Worm (Caenorhabditis elegans): Measurements from ENCODE around the gene W04D12.1.

Gene W04D12.1

ce11 chrIII:5872288-5872687 lies 35.6 kb downstream of the W04D12.1 start:
- TF ChIP-seq sdc-2 (tag; optimal IDR thresholded peaks at IDR 0.05) (no peak), hlh-8 (tag; optimal IDR thresholded peaks at IDR 0.05) (peak; percentile 36)

ce11 chrIII:5874263-5874662 lies 37.5 kb downstream of the W04D12.1 start:
- TF ChIP-seq pha-4 (tag; optimal IDR thresholded peaks at IDR 0.05) (no peak), hlh-13 (GFP tag; optimal IDR thresholded peaks at IDR 0.05) (no peak), ceh-2 (tag; optimal IDR thresholded peaks at IDR 0.05) (no peak), unc-55 (GFP tag; optimal IDR thresholded peaks at IDR 0.05) (peak; percentile 59)

ce11 chrIII:5874664-5875417 lies 38.1 kb downstream of the W04D12.1 start:
- TF ChIP-seq rnt-1 (tag; optimal IDR thresholded peaks at IDR 0.05), result no peak
- TF ChIP-seq elt-4 (tag; optimal IDR thresholded peaks at IDR 0.05), result no peak
- TF ChIP-seq nfya-1 (tag; optimal IDR thresholded peaks at IDR 0.05), result no peak
- no peak for TF ChIP-seq ets-4 (tag; optimal IDR thresholded peaks at IDR 0.05)
- no peak for TF ChIP-seq unc-3 (GFP tag; conservative IDR thresholded peaks at IDR 0.05)
- no peak for TF ChIP-seq unc-3 (tag; optimal IDR thresholded peaks at IDR 0.05)
- TF ChIP-seq syd-9 (tag; optimal IDR thresholded peaks at IDR 0.05), result no peak
- TF ChIP-seq ceh-30 (tag; optimal IDR thresholded peaks at IDR 0.05), result no peak
- no peak for TF ChIP-seq hlh-13 (GFP tag; optimal IDR thresholded peaks at IDR 0.05)
- TF ChIP-seq pat-9 (tag; optimal IDR thresholded peaks at IDR 0.05), result no peak
- TF ChIP-seq ceh-22 (tag; optimal IDR thresholded peaks at IDR 0.05), result no peak
- TF ChIP-seq ceh-19 (GFP tag; optimal IDR thresholded peaks at IDR 0.05), result no peak
- no peak for TF ChIP-seq zip-5 (tag; optimal IDR thresholded peaks at IDR 0.05)
- TF ChIP-seq C38D4.7 (GFP tag; optimal IDR thresholded peaks at IDR 0.05), result no peak
- no peak for TF ChIP-seq fax-1 (tag; optimal IDR thresholded peaks at IDR 0.05)
- TF ChIP-seq hlh-6 (tag; optimal IDR thresholded peaks at IDR 0.05), result no peak
- no peak for TF ChIP-seq hlh-30 (tag; optimal IDR thresholded peaks at IDR 0.05; ENCODE audit: insufficient read depth)

- TF ChIP-seq pax-1 (tag; optimal IDR thresholded peaks at IDR 0.05) (no peak), dve-1 (tag; optimal IDR thresholded peaks at IDR 0.05) (no peak), ceh-19 (GFP tag; optimal IDR thresholded peaks at IDR 0.05) (no peak), K02D7.2 (tag; optimal IDR thresholded peaks at IDR 0.05) (no peak), npax-4 (tag; optimal IDR thresholded peaks at IDR 0.05) (no peak), pag-3 (tag; optimal IDR thresholded peaks at IDR 0.05; ENCODE audit: borderline replicate concordance) (no peak)
Measured at ce11 chrIII:5875418-5875702, 38.6 kb downstream of the W04D12.1 start.

ce11 chrIII:5875705-5876104 lies 39.0 kb downstream of the W04D12.1 start:
- TF ChIP-seq elt-2 (tag; optimal IDR thresholded peaks at IDR 0.05), result peak; percentile 74
- no peak for TF ChIP-seq syd-9 (tag; optimal IDR thresholded peaks at IDR 0.05)

- TF ChIP-seq tbx-7 (tag; optimal IDR thresholded peaks at IDR 0.05), result no peak
- TF ChIP-seq eyg-1 (tag; optimal IDR thresholded peaks at IDR 0.05), result no peak
- no peak for TF ChIP-seq unc-86 (tag; optimal IDR thresholded peaks at IDR 0.05)
- TF ChIP-seq ceh-18 (tag; optimal IDR thresholded peaks at IDR 0.05), result no peak
- no peak for TF ChIP-seq pqm-1 (tag; optimal IDR thresholded peaks at IDR 0.05)
- TF ChIP-seq Y22D7AL.16 (tag; optimal IDR thresholded peaks at IDR 0.05), result no peak
- no peak for TF ChIP-seq ets-4 (tag; optimal IDR thresholded peaks at IDR 0.05)
- no peak for TF ChIP-seq ceh-30 (tag; optimal IDR thresholded peaks at IDR 0.05)
- TF ChIP-seq ttx-3 (tag; optimal IDR thresholded peaks at IDR 0.05), result no peak
- no peak for TF ChIP-seq gmeb-2 (tag; optimal IDR thresholded peaks at IDR 0.05)
- no peak for TF ChIP-seq nhr-11 (tag; optimal IDR thresholded peaks at IDR 0.05)
- no peak for TF ChIP-seq ceh-2 (tag; optimal IDR thresholded peaks at IDR 0.05)
- TF ChIP-seq sdc-2 (tag; optimal IDR thresholded peaks at IDR 0.05), result no peak
- no peak for TF ChIP-seq lin-11 (tag; optimal IDR thresholded peaks at IDR 0.05)
- TF ChIP-seq elt-2 (tag; optimal IDR thresholded peaks at IDR 0.05), result no peak
- no peak for TF ChIP-seq tbx-2 (tag; optimal IDR thresholded peaks at IDR 0.05)
Measured at ce11 chrIII:5876140-5876675, 39.5 kb downstream of the W04D12.1 start, which contains the start of gene aldo-2. aldo-2 (minus strand) TSS chrIII:5876625.

All from whole organism, late embryonic.